Worm (Caenorhabditis elegans): ENCODE data around the gene ins-14.

- TF ChIP-seq unc-130 (GFP tag; optimal IDR thresholded peaks at IDR 0.05) (no peak), ZK546.5 (tag; optimal IDR thresholded peaks at IDR 0.05) (no peak), mxl-2 (GFP tag; conservative IDR thresholded peaks at IDR 0.05) (no peak), lin-15B (tag; optimal IDR thresholded peaks at IDR 0.05) (no peak), ceh-20 (GFP tag; IDR thresholded peaks at IDR 0.05) (no peak), egl-27 (tag; optimal IDR thresholded peaks at IDR 0.05) (no peak), nhr-237 (tag; optimal IDR thresholded peaks at IDR 0.05) (no peak), snpc-4 (tag; optimal IDR thresholded peaks at IDR 0.05) (no peak), jun-1 (tag; optimal IDR thresholded peaks at IDR 0.05) (no peak), ceh-62 (tag; optimal IDR thresholded peaks at IDR 0.05) (no peak), lin-39 (tag; optimal IDR thresholded peaks at IDR 0.05) (no peak)
Measured at ce11 chrII:6744648-6745047, 966 bp downstream of the ins-14 start, which contains the start of gene ins-15.
